Worm (Caenorhabditis elegans) whole organism, young adult: ENCODE measurements around the gene txt-3.

Experiments used
- F23B12.7 ChIP-seq: sonication (generic microtip); optimal IDR thresholded peaks from 2 replicates; lab custom pipeline; 2017; ENCODE audit warnings: missing genetic modification characterization, mild to moderate bottlenecking, missing compliant biosample characterization, antibody characterized with exemption, moderate library complexity; ENCODE audit not compliant: insufficient read depth
- F37B4.10 ChIP-seq: fragments of 200-800 bp; sonication (Bioruptor generic); IDR thresholded peaks from 2 replicates; pipeline ENCODE4 v1.3.6; 2022; ENCODE audit warnings: missing genetic modification characterization, missing compliant biosample characterization
- F39B2.1 ChIP-seq: fragments of 200-800 bp; sonication (Bioruptor generic); IDR thresholded peaks from 2 replicates; pipeline ENCODE4 v1.3.6; 2022; ENCODE audit warnings: missing genetic modification reagents, missing genetic modification characterization, missing compliant biosample characterization
- F57A8.1 ChIP-seq: fragments of 200-800 bp; sonication (Bioruptor generic); optimal IDR thresholded peaks from 2 replicates; lab custom pipeline; 2018; ENCODE audit warnings: mild to moderate bottlenecking, missing genetic modification characterization, moderate library complexity, missing compliant biosample characterization
- K12H6.12 ChIP-seq: fragments of 200-800 bp; sonication (Bioruptor generic); optimal IDR thresholded peaks from 2 replicates; lab custom pipeline; 2018; ENCODE audit warnings: mild to moderate bottlenecking, missing genetic modification characterization, missing compliant biosample characterization
- Y95B8A.8 ChIP-seq: fragments of 200-800 bp; sonication (Bioruptor generic); IDR thresholded peaks from 2 replicates; pipeline ENCODE4 v1.3.6; 2022; ENCODE audit warnings: missing genetic modification reagents, missing genetic modification characterization, missing compliant biosample characterization
- ZK185.1 ChIP-seq: sonication (generic microtip); optimal IDR thresholded peaks from 2 replicates; lab custom pipeline; 2016; ENCODE audit warnings: mild to moderate bottlenecking, missing genetic modification characterization, missing compliant biosample characterization; ENCODE audit not compliant: poor library complexity, severe bottlenecking
- ama-1 ChIP-seq, 3 experiments: fragments of 150-350 bp in 1 of 3; sonication (generic microtip) in 2 of 3; optimal IDR thresholded peaks; 2 replicates each; lab custom pipeline; 2014 to 2018; ENCODE audit warnings: missing biosample characterization in 2 of 3, missing genetic modification characterization in 2 of 3, missing genetic modification reagents in 2 of 3
- aptf-2 ChIP-seq: fragments of 200-800 bp; sonication (Bioruptor generic); conservative IDR thresholded peaks from 2 replicates; pipeline ENCODE4 v1.3.6; 2022; ENCODE audit warnings: missing genetic modification reagents, missing genetic modification characterization, missing compliant biosample characterization
- athp-1 ChIP-seq: sonication (generic microtip); optimal IDR thresholded peaks from 2 replicates; lab custom pipeline; 2017; ENCODE audit warnings: mild to moderate bottlenecking, missing genetic modification characterization, missing compliant biosample characterization
- attf-5 ChIP-seq: fragments of 200-800 bp; sonication (Bioruptor generic); optimal IDR thresholded peaks from 2 replicates; lab custom pipeline; 2018; ENCODE audit warnings: mild to moderate bottlenecking, missing genetic modification characterization, missing compliant biosample characterization
- ccch-3 ChIP-seq: fragments of 200-800 bp; sonication (Bioruptor generic); optimal IDR thresholded peaks from 2 replicates; lab custom pipeline; 2018; ENCODE audit warnings: mild to moderate bottlenecking, missing genetic modification characterization, missing compliant biosample characterization
- ceh-27 ChIP-seq: fragments of 200-800 bp; sonication (Bioruptor generic); optimal IDR thresholded peaks from 2 replicates; lab custom pipeline; 2018; ENCODE audit warnings: mild to moderate bottlenecking, missing genetic modification characterization, moderate library complexity, missing compliant biosample characterization
- ceh-40 ChIP-seq: fragments of 200-800 bp; sonication (Bioruptor generic); IDR thresholded peaks from 2 replicates; pipeline ENCODE4 v1.3.6; 2022; ENCODE audit warnings: missing genetic modification characterization, missing compliant biosample characterization
- ceh-58 ChIP-seq: fragments of 200-800 bp; sonication (Bioruptor generic); IDR thresholded peaks from 2 replicates; pipeline ENCODE4 v1.3.6; 2022; ENCODE audit warnings: missing genetic modification characterization, missing compliant biosample characterization
- ceh-79 ChIP-seq: sonication (generic microtip); optimal IDR thresholded peaks from 2 replicates; lab custom pipeline; 2017; ENCODE audit warnings: mild to moderate bottlenecking, missing genetic modification characterization, missing compliant biosample characterization
- ceh-91 ChIP-seq: fragments of 200-800 bp; sonication (Bioruptor generic); IDR thresholded peaks from 2 replicates; pipeline ENCODE4 v1.3.6; 2022; ENCODE audit warnings: missing genetic modification reagents, missing genetic modification characterization, missing compliant biosample characterization
- die-1 ChIP-seq: sonication (generic microtip); optimal IDR thresholded peaks from 2 replicates; lab custom pipeline; 2016; ENCODE audit warnings: missing genotype, mild to moderate bottlenecking, missing genetic modification characterization, missing compliant biosample characterization
- dox-1 ChIP-seq: fragments of 200-800 bp; sonication (Bioruptor generic); IDR thresholded peaks from 2 replicates; pipeline ENCODE4 v1.3.6; 2022; ENCODE audit warnings: missing genetic modification reagents, missing genetic modification characterization, missing compliant biosample characterization
- dpff-1 ChIP-seq: sonication (generic microtip); optimal IDR thresholded peaks from 2 replicates; lab custom pipeline; 2017; ENCODE audit warnings: mild to moderate bottlenecking, missing genetic modification characterization, missing compliant biosample characterization
- egl-44 ChIP-seq: fragments of 200-800 bp; sonication (Bioruptor generic); IDR thresholded peaks from 2 replicates; pipeline ENCODE4 v1.3.6; 2022; ENCODE audit warnings: missing genetic modification reagents, missing genetic modification characterization, missing compliant biosample characterization
- ekl-4 ChIP-seq: fragments of 200-800 bp; sonication (Bioruptor generic); IDR thresholded peaks from 2 replicates; pipeline ENCODE4 v1.3.6; 2022; ENCODE audit warnings: missing genetic modification reagents, missing genetic modification characterization, missing compliant biosample characterization
- hmg-1.2 ChIP-seq: fragments of 200-800 bp; sonication (Bioruptor generic); IDR thresholded peaks from 2 replicates; pipeline ENCODE4 v1.3.6; 2022; ENCODE audit warnings: missing genetic modification reagents, missing genetic modification characterization, missing compliant biosample characterization
- hsf-1 ChIP-seq: fragments of 200-800 bp; sonication (Bioruptor generic); IDR thresholded peaks from 2 replicates; pipeline ENCODE4 v1.3.6; 2022; ENCODE audit warnings: missing genetic modification reagents, missing genetic modification characterization, missing compliant biosample characterization
- let-526 ChIP-seq: fragments of 200-800 bp; sonication (Bioruptor generic); IDR thresholded peaks from 2 replicates; pipeline ENCODE4 v1.3.6; 2022; ENCODE audit warnings: missing genetic modification reagents, missing genetic modification characterization, missing compliant biosample characterization
- let-607 ChIP-seq, 2 experiments: fragments of 200-800 bp in 1 of 2; sonication (Bioruptor generic) in 1 of 2; sonication (generic microtip) in 1 of 2; optimal IDR thresholded peaks; 2 replicates each; lab custom pipeline; 2016 to 2018; ENCODE audit warnings: mild to moderate bottlenecking in 2 of 2, missing compliant biosample characterization in 2 of 2, missing genetic modification characterization in 2 of 2, moderate library complexity in 2 of 2, missing genotype in 1 of 2
- lsy-27 ChIP-seq: sonication (generic microtip); optimal IDR thresholded peaks from 2 replicates; lab custom pipeline; 2017; ENCODE audit warnings: missing genetic modification characterization, mild to moderate bottlenecking, missing compliant biosample characterization, antibody characterized with exemption, missing genotype, borderline replicate concordance; ENCODE audit not compliant: insufficient read depth
- madf-10 ChIP-seq: sonication (generic microtip); optimal IDR thresholded peaks from 2 replicates; lab custom pipeline; 2016; ENCODE audit warnings: mild to moderate bottlenecking, missing genetic modification characterization, missing compliant biosample characterization
- madf-3 ChIP-seq: fragments of 200-800 bp; sonication (Bioruptor generic); IDR thresholded peaks from 2 replicates; pipeline ENCODE4 v1.3.6; 2022; ENCODE audit warnings: missing genetic modification reagents, missing genetic modification characterization, missing compliant biosample characterization
- mxl-1 ChIP-seq: sonication (generic microtip); optimal IDR thresholded peaks from 2 replicates; lab custom pipeline; 2016; ENCODE audit warnings: missing genetic modification characterization, missing compliant biosample characterization
- nfya-1 ChIP-seq: sonication (generic microtip); optimal IDR thresholded peaks from 2 replicates; lab custom pipeline; 2017; ENCODE audit warnings: antibody characterized with exemption, missing compliant biosample characterization, missing genetic modification characterization, borderline replicate concordance; ENCODE audit not compliant: insufficient read depth
- nfya-2 ChIP-seq: fragments of 200-800 bp; sonication (Bioruptor generic); IDR thresholded peaks from 2 replicates; pipeline ENCODE4 v1.3.6; 2022; ENCODE audit warnings: missing genetic modification reagents, missing genetic modification characterization, missing compliant biosample characterization
- nfyb-1 ChIP-seq: fragments of 200-800 bp; sonication (Bioruptor generic); IDR thresholded peaks from 2 replicates; pipeline ENCODE4 v1.3.6; 2022; ENCODE audit warnings: missing genetic modification reagents, missing genetic modification characterization, missing compliant biosample characterization
- nhr-120 ChIP-seq: fragments of 200-800 bp; sonication (Bioruptor generic); IDR thresholded peaks from 2 replicates; pipeline ENCODE4 v1.3.6; 2022; ENCODE audit warnings: missing genetic modification characterization, missing compliant biosample characterization
- pha-4 ChIP-seq: fragments of 150-350 bp; sonication (generic microtip); optimal IDR thresholded peaks from 2 replicates; lab custom pipeline; 2014; ENCODE audit warnings: missing biosample characterization, missing genetic modification reagents, missing genetic modification characterization
- rcor-1 ChIP-seq: fragments of 200-800 bp; sonication (Bioruptor generic); IDR thresholded peaks from 2 replicates; pipeline ENCODE4 v1.3.6; 2022; ENCODE audit warnings: missing genetic modification reagents, missing genetic modification characterization, missing compliant biosample characterization
- rec-8 ChIP-seq, 2 experiments: sonication (generic microtip); optimal IDR thresholded peaks; 2 replicates each; lab custom pipeline; 2016; ENCODE audit warnings: mild to moderate bottlenecking in 2 of 2, missing genetic modification characterization in 2 of 2, missing genetic modification reagents in 2 of 2, missing genotype in 2 of 2, missing biosample characterization in 1 of 2, missing compliant biosample characterization in 1 of 2, moderate library complexity in 1 of 2
- snpc-1.1 ChIP-seq: sonication (generic microtip); optimal IDR thresholded peaks from 2 replicates; lab custom pipeline; 2017; ENCODE audit warnings: missing genetic modification characterization, mild to moderate bottlenecking, missing compliant biosample characterization, antibody characterized with exemption, moderate library complexity, missing genotype, missing genetic modification reagents; ENCODE audit not compliant: insufficient read depth
- snpc-1.3 ChIP-seq: sonication (generic microtip); optimal IDR thresholded peaks from 2 replicates; lab custom pipeline; 2017; ENCODE audit warnings: missing genetic modification characterization, mild to moderate bottlenecking, missing compliant biosample characterization, antibody characterized with exemption, moderate library complexity, missing genotype, missing genetic modification reagents; ENCODE audit not compliant: insufficient read depth
- snpc-4 ChIP-seq, 5 experiments: fragments of 150-350 bp in 1 of 5; sonication (generic microtip) in 4 of 5; optimal IDR thresholded peaks; 2 replicates each; lab custom pipeline; 2014 to 2018; ENCODE audit warnings: missing genetic modification characterization in 5 of 5, missing biosample characterization in 3 of 5, antibody characterized with exemption in 2 of 5, mild to moderate bottlenecking in 2 of 5, missing compliant biosample characterization in 2 of 5, missing genotype in 2 of 5, moderate library complexity in 2 of 5, missing genetic modification reagents in 1 of 5
- somi-1 ChIP-seq: fragments of 200-800 bp; sonication (Bioruptor generic); optimal IDR thresholded peaks from 2 replicates; lab custom pipeline; 2018; ENCODE audit warnings: mild to moderate bottlenecking, missing genetic modification characterization, missing compliant biosample characterization
- tbp1 ChIP-seq: fragments of 200-800 bp; sonication (Bioruptor generic); optimal IDR thresholded peaks from 2 replicates; lab custom pipeline; 2018; ENCODE audit warnings: mild to moderate bottlenecking, missing genetic modification characterization, missing compliant biosample characterization
- unc-130 ChIP-seq: sonication (generic microtip); optimal IDR thresholded peaks from 2 replicates; lab custom pipeline; 2016; ENCODE audit warnings: missing genetic modification reagents, missing genetic modification characterization, missing compliant biosample characterization
- ztf-28 ChIP-seq: fragments of 200-800 bp; sonication (Bioruptor generic); IDR thresholded peaks from 2 replicates; pipeline ENCODE4 v1.3.6; 2022; ENCODE audit warnings: missing genetic modification reagents, missing genetic modification characterization, missing compliant biosample characterization
- ztf-3 ChIP-seq: fragments of 200-800 bp; sonication (Bioruptor generic); optimal IDR thresholded peaks from 2 replicates; lab custom pipeline; 2018; ENCODE audit warnings: mild to moderate bottlenecking, missing genetic modification characterization, missing compliant biosample characterization

txt-3 gene

DNA sequence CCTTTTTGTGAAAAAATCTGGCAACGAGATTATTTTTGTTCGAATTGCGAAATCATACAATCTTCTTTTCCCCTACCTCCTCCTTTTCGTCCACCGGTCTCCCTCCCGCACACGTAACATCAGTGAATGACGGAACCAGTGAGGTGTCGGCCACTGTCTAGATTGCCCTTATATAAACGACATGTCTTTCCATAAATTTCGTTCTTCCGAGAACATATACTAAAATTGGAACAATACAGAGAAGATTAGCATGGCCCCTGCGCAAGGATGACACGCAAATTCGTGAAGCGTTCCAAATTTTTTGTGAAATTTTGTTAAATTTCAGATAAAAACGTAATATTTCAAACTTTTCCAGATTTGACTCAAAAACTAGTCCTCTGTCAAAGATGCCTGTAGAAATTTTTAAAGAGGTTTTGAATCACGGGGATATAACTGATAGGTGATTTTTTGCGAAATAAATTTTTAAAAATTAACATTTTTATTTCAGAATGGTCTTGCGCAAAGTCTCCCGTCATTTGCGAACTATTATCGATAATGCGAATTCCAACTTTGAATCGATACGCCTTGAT, 32.9 kb upstream of the txt-3 start (continued):
- TF ChIP-seq ceh-40 (GFP tag; lab: Robert Waterston, UW) (peak; percentile 65; the same call in 1 of the 2 replicates), mxl-1 (peak; percentile 30), attf-5 (GFP tag; lab: Kevin White, UChicago) (no peak), snpc-1.1 (peak; percentile 92), ztf-28 (GFP tag; lab: Robert Waterston, UW) (no peak), ama-1 (optimal IDR thresholded peaks at IDR 0.05; lab: Kevin White, UChicago) (no peak), ama-1 (GFP tag; optimal IDR thresholded peaks at IDR 0.05; lab: Kevin White, UChicago) (no peak), ceh-79 (tag; lab: Kevin White, UChicago) (no peak), let-607 (tag; optimal IDR thresholded peaks at IDR 0.05; lab: Kevin White, UChicago) (peak in 1 of 2 experiments; percentile 39), K12H6.12 (tag; lab: Kevin White, UChicago) (no peak), athp-1 (tag; lab: Kevin White, UChicago) (no peak), rec-8 (tag; optimal IDR thresholded peaks at IDR 0.05; lab: Kevin White, UChicago) (no peak), ccch-3 (GFP tag; lab: Kevin White, UChicago) (no peak), unc-130 (GFP tag; lab: Kevin White, UChicago) (no peak), dox-1 (GFP tag; lab: Robert Waterston, UW) (no peak; the same call in 1 of the 2 replicates), nfya-1 (no peak), ceh-91 (GFP tag; lab: Robert Waterston, UW) (no peak), F23B12.7 (tag; lab: Kevin White, UChicago) (no peak), nfyb-1 (GFP tag; lab: Robert Waterston, UW) (no peak), let-526 (GFP tag; lab: Robert Waterston, UW) (no peak), rcor-1 (GFP tag; lab: Robert Waterston, UW) (no peak; the same call in none of the 2 replicates), F39B2.1 (GFP tag; lab: Robert Waterston, UW) (no peak), lsy-27 (tag; lab: Kevin White, UChicago) (no peak), hmg-1.2 (GFP tag; lab: Robert Waterston, UW) (peak; percentile 80), F37B4.10 (GFP tag; lab: Robert Waterston, UW) (no peak), aptf-2 (no peak), F57A8.1 (GFP tag; lab: Kevin White, UChicago) (no peak), ZK185.1 (tag; lab: Kevin White, UChicago) (peak; percentile 19), somi-1 (no peak), nfya-2 (GFP tag; lab: Robert Waterston, UW) (no peak), madf-10 (peak; percentile 18), ekl-4 (GFP tag; lab: Robert Waterston, UW) (no peak; the same call in 1 of the 2 replicates), ztf-3 (GFP tag; lab: Kevin White, UChicago) (no peak), dpff-1 (tag; lab: Kevin White, UChicago) (no peak), hsf-1 (GFP tag; lab: Robert Waterston, UW) (no peak; the same call in 1 of the 2 replicates), tbp1 (GFP tag; lab: Kevin White, UChicago) (peak; percentile 83), die-1 (tag; lab: Kevin White, UChicago) (peak; percentile 73), madf-3 (GFP tag; lab: Robert Waterston, UW) (no peak), ceh-58 (GFP tag; lab: Robert Waterston, UW) (no peak), egl-44 (GFP tag; lab: Robert Waterston, UW) (peak; percentile 39; the same call in 1 of the 2 replicates), ceh-27 (GFP tag; lab: Kevin White, UChicago) (no peak), snpc-1.3 (tag; lab: Kevin White, UChicago) (peak; percentile 59), snpc-4 (GFP tag; optimal IDR thresholded peaks at IDR 0.05; lab: Kevin White, UChicago) (peak; percentile 91), snpc-4 (tag; optimal IDR thresholded peaks at IDR 0.05; lab: Kevin White, UChicago) (peak; percentile 95 to 99 (median 98)), nhr-120 (GFP tag; lab: Robert Waterston, UW) (0 out of 2 replicates have a peak, but pooled peaks have one; percentile 49), Y95B8A.8 (no peak), pha-4 (tag; lab: Kevin White, UChicago) (no peak)
